Fruit fly (Drosophila melanogaster) whole organism, prepupa: ENCODE results near the gene CG13921.

Source experiments
- Blimp-1 ChIP-seq: fragments of 200-800 bp; sonication (Bioruptor generic); optimal IDR thresholded peaks from 3 replicates; lab custom pipeline; 2017; ENCODE audit warnings: missing biosample characterization, missing genetic modification characterization, mild to moderate bottlenecking, moderate library complexity, missing genetic modification reagents
- CG10669 ChIP-seq: fragments of 200-800 bp; sonication (Bioruptor generic); optimal IDR thresholded peaks from 3 replicates; lab custom pipeline; 2018; ENCODE audit warnings: missing biosample characterization, mild to moderate bottlenecking, missing genetic modification characterization, moderate library complexity
- CG11902 ChIP-seq: fragments of 200-800 bp; sonication (Bioruptor generic); optimal IDR thresholded peaks from 3 replicates; lab custom pipeline; 2016; ENCODE audit warnings: missing biosample characterization, missing genetic modification characterization
- CG15336 ChIP-seq: fragments of 200-800 bp; sonication (Bioruptor generic); IDR thresholded peaks from 2 replicates; pipeline ENCODE4 v1.3.6; 2022; ENCODE audit warnings: missing biosample characterization, missing genetic modification characterization
- CG1621 ChIP-seq: fragments of 200-800 bp; sonication (Bioruptor generic); optimal IDR thresholded peaks from 3 replicates; lab custom pipeline; 2018; ENCODE audit warnings: missing biosample characterization, mild to moderate bottlenecking, missing genetic modification characterization
- CG16779 ChIP-seq: fragments of 200-800 bp; sonication (Bioruptor generic); optimal IDR thresholded peaks from 3 replicates; lab custom pipeline; 2017; ENCODE audit warnings: missing biosample characterization, mild to moderate bottlenecking, missing genetic modification characterization
- CG3032 ChIP-seq: fragments of 200-800 bp; optimal IDR thresholded peaks from 2 replicates; lab custom pipeline; 2019; ENCODE audit warnings: missing biosample characterization, mild to moderate bottlenecking, missing genetic modification characterization, moderate library complexity
- CG31627 ChIP-seq: fragments of 200-800 bp; sonication (Bioruptor generic); optimal IDR thresholded peaks from 3 replicates; lab custom pipeline; 2016; ENCODE audit warnings: missing biosample characterization, missing genetic modification characterization
- CG32006 ChIP-seq: fragments of 200-800 bp; sonication (Bioruptor generic); optimal IDR thresholded peaks from 3 replicates; lab custom pipeline; 2017; ENCODE audit warnings: missing biosample characterization, mild to moderate bottlenecking, missing genetic modification characterization
- CG3919 ChIP-seq: fragments of 200-800 bp; sonication (Bioruptor generic); optimal IDR thresholded peaks from 3 replicates; lab custom pipeline; 2016; ENCODE audit warnings: missing biosample characterization, missing genetic modification characterization
- CG4318 ChIP-seq: fragments of 200-800 bp; sonication (Bioruptor generic); optimal IDR thresholded peaks from 3 replicates; lab custom pipeline; 2017; ENCODE audit warnings: missing biosample characterization, mild to moderate bottlenecking, missing genetic modification characterization
- CG6163 ChIP-seq: fragments of 200-800 bp; sonication (Bioruptor generic); IDR thresholded peaks from 3 replicates; pipeline ENCODE4 v1.3.6; 2022; ENCODE audit warnings: missing biosample characterization, missing genetic modification characterization
- CG6276 ChIP-seq: fragments of 200-800 bp; sonication (Bioruptor generic); optimal IDR thresholded peaks from 2 replicates; lab custom pipeline; 2017; ENCODE audit warnings: missing biosample characterization, mild to moderate bottlenecking, missing genetic modification characterization
- CG6808 ChIP-seq: fragments of 200-800 bp; sonication (Bioruptor generic); optimal IDR thresholded peaks from 3 replicates; lab custom pipeline; 2017; ENCODE audit warnings: missing biosample characterization, missing genetic modification characterization, mild to moderate bottlenecking, moderate library complexity, missing genetic modification reagents
- CG6854 ChIP-seq: fragments of 200-800 bp; sonication (Bioruptor generic); optimal IDR thresholded peaks from 2 replicates; lab custom pipeline; 2017; ENCODE audit warnings: missing biosample characterization, mild to moderate bottlenecking, missing genetic modification characterization
- CG8119 ChIP-seq: fragments of 200-800 bp; sonication (Bioruptor generic); IDR thresholded peaks from 3 replicates; pipeline ENCODE4 v1.3.6; 2022; ENCODE audit warnings: missing biosample characterization, missing genetic modification characterization
- Eip75B ChIP-seq: fragments of 200-800 bp; sonication (Bioruptor generic); optimal IDR thresholded peaks from 3 replicates; lab custom pipeline; 2016; ENCODE audit warnings: missing biosample characterization, missing genetic modification characterization
- Eip78C ChIP-seq: fragments of 200-800 bp; sonication (Bioruptor generic); peaks from one replicate; lab custom pipeline; 2016; ENCODE audit warnings: missing biosample characterization, missing genetic modification characterization
- Eip93F ChIP-seq: fragments of 200-800 bp; sonication (Bioruptor generic); optimal IDR thresholded peaks from 2 replicates; lab custom pipeline; 2016; ENCODE audit warnings: missing biosample characterization, mild to moderate bottlenecking, missing genetic modification characterization
- Hr38 ChIP-seq: sonication (Bioruptor generic); optimal IDR thresholded peaks from 2 replicates; lab custom pipeline; 2016; ENCODE audit warnings: missing biosample characterization, missing genetic modification characterization
- Hr4 ChIP-seq: fragments of 200-800 bp; sonication (Bioruptor generic); optimal IDR thresholded peaks from 3 replicates; lab custom pipeline; 2016; ENCODE audit warnings: missing biosample characterization, missing genetic modification characterization
- Lpt ChIP-seq: fragments of 200-800 bp; sonication (Bioruptor generic); optimal IDR thresholded peaks from 3 replicates; lab custom pipeline; 2016; ENCODE audit warnings: missing biosample characterization, missing genetic modification characterization
- Met ChIP-seq: fragments of 200-800 bp; sonication (Bioruptor generic); optimal IDR thresholded peaks from 3 replicates; lab custom pipeline; 2016; ENCODE audit warnings: missing biosample characterization, missing genetic modification characterization
- Sox102F ChIP-seq: fragments of 200-800 bp; sonication (Bioruptor generic); optimal IDR thresholded peaks from 2 replicates; lab custom pipeline; 2016; ENCODE audit warnings: missing biosample characterization, mild to moderate bottlenecking, missing genetic modification characterization
- Sox14 ChIP-seq: fragments of 200-800 bp; sonication (Bioruptor generic); optimal IDR thresholded peaks from 3 replicates; lab custom pipeline; 2016; ENCODE audit warnings: missing biosample characterization, missing genetic modification characterization
- achi ChIP-seq: fragments of 200-800 bp; sonication (Bioruptor generic); optimal IDR thresholded peaks from 3 replicates; lab custom pipeline; 2016; ENCODE audit warnings: missing biosample characterization, missing genetic modification characterization
- acj6 ChIP-seq: fragments of 200-800 bp; sonication (Bioruptor generic); optimal IDR thresholded peaks from 3 replicates; lab custom pipeline; 2016; ENCODE audit warnings: missing biosample characterization, missing genetic modification characterization
- dsx ChIP-seq: fragments of 200-800 bp; optimal IDR thresholded peaks from 3 replicates; lab custom pipeline; 2019; ENCODE audit warnings: missing biosample characterization, mild to moderate bottlenecking, missing genetic modification characterization, moderate library complexity; ENCODE audit not compliant: poor library complexity, severe bottlenecking
- fd59A ChIP-seq: fragments of 200-800 bp; sonication (Bioruptor generic); optimal IDR thresholded peaks from 2 replicates; lab custom pipeline; 2017; ENCODE audit warnings: missing biosample characterization, mild to moderate bottlenecking, missing genetic modification characterization, missing genetic modification reagents
- fd85E ChIP-seq: fragments of 200-800 bp; sonication (Bioruptor generic); optimal IDR thresholded peaks from 3 replicates; lab custom pipeline; 2016; ENCODE audit warnings: missing biosample characterization, missing genetic modification characterization
- fkh ChIP-seq: fragments of 200-800 bp; sonication (Bioruptor generic); optimal IDR thresholded peaks from 3 replicates; lab custom pipeline; 2017; ENCODE audit warnings: missing biosample characterization, mild to moderate bottlenecking, missing genetic modification characterization, moderate library complexity
- lz ChIP-seq: fragments of 200-800 bp; sonication (Bioruptor generic); optimal IDR thresholded peaks from 3 replicates; lab custom pipeline; 2016; ENCODE audit warnings: missing biosample characterization, missing genetic modification characterization
- pdm3 ChIP-seq: fragments of 200-800 bp; sonication (Bioruptor generic); optimal IDR thresholded peaks from 3 replicates; lab custom pipeline; 2016; ENCODE audit warnings: missing biosample characterization, missing genetic modification characterization
- salr ChIP-seq, 2 experiments: fragments of 200-800 bp; sonication (Bioruptor generic); optimal IDR thresholded peaks; 3 replicates each; lab custom pipeline; 2016 to 2018; ENCODE audit warnings: missing biosample characterization in 2 of 2, missing genetic modification characterization in 2 of 2, mild to moderate bottlenecking in 1 of 2
- spab ChIP-seq: fragments of 200-800 bp; sonication (Bioruptor generic); optimal IDR thresholded peaks from 2 replicates; lab custom pipeline; 2017; ENCODE audit warnings: missing biosample characterization, mild to moderate bottlenecking, missing genetic modification characterization, missing genetic modification reagents
- ss ChIP-seq, 2 experiments: fragments of 200-800 bp; sonication (Bioruptor generic); optimal IDR thresholded peaks; 2 replicates in 1 of 2; 3 replicates in 1 of 2; lab custom pipeline; 2017 to 2018; ENCODE audit warnings: mild to moderate bottlenecking in 2 of 2, missing biosample characterization in 2 of 2, missing genetic modification characterization in 2 of 2, moderate library complexity in 1 of 2
- svp ChIP-seq: fragments of 200-800 bp; sonication (Bioruptor generic); peaks from one replicate; lab custom pipeline; 2016; ENCODE audit warnings: missing biosample characterization, missing genetic modification characterization
- vri ChIP-seq: fragments of 200-800 bp; sonication (Bioruptor generic); optimal IDR thresholded peaks from 3 replicates; lab custom pipeline; 2016; ENCODE audit warnings: missing biosample characterization, mild to moderate bottlenecking, missing genetic modification characterization

Gene CG13921

DNA sequence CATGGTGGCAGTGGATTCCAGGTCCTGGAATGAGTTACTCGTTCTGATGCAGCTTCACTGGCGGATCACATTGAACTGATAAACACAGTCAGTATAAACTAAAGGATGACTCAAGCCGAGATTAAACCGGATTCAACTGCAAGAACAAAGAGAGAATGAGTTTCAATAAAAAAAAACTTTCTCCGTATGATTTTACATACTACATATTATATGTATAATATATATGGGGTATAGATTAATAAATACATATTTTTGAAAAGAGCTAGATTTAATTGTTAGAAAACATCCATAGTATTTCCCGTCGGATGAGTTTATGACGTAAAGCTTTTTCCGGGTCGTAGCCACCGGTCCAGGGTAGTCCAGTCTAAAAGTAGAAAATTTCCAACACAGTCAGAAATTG is 22.6 kb upstream of the CG13921 start, which contains the start of gene CG12035:
TSS of gene CG12035 (plus strand) at position 301 of the 400 bp plus-strand sequence.
- no peak for TF ChIP-seq CG15336 (GFP tag; lab: Robert Waterston, UW)
- TF ChIP-seq CG3919 (GFP tag; lab: Kevin White, UChicago): no peak
- no peak for TF ChIP-seq fd85E
- no peak for TF ChIP-seq CG6854 (GFP tag; lab: Kevin White, UChicago)
- no peak for TF ChIP-seq CG16779 (tag; lab: Kevin White, UChicago)
- no peak for TF ChIP-seq spab (GFP tag; lab: Kevin White, UChicago)
- TF ChIP-seq CG6276 (GFP tag; lab: Kevin White, UChicago): no peak
- no peak for TF ChIP-seq CG6163 (GFP tag; lab: Robert Waterston, UW)
- no peak for TF ChIP-seq fd59A (GFP tag; lab: Kevin White, UChicago)
- TF ChIP-seq Sox102F (GFP tag; lab: Kevin White, UChicago): no peak
- TF ChIP-seq, all 60 proteins: peak for 0

DNA sequence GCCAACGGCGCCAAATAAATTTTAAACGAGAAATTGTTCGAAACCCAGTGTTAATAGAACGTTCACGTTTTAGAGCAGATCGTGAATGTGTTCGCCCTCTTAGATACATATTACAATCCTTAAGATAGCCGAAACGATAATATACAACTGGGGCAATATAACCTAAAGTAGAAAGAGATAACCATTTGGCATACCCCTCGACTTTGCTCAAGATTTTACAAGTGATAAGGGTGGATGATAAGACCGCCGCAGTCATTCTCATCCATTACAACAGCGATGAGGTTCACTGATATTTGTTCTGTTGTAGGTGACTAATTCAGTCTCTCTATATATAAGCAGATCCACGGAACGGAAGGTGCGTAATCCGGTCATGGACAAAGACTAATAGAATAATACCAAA is 20.0 kb upstream of the CG13921 start:
- TF ChIP-seq vri (GFP tag; lab: Kevin White, UChicago) (peak; percentile 24), svp (GFP tag; lab: Kevin White, UChicago) (peak; percentile 76), Sox14 (GFP tag; lab: Kevin White, UChicago) (no peak), acj6 (GFP tag; lab: Kevin White, UChicago) (no peak)

dm6 chr3L:1727431-1727830 is 19.3 kb upstream of the CG13921 start:
- TF ChIP-seq CG4318 (GFP tag; lab: Kevin White, UChicago): no peak
- no peak for TF ChIP-seq CG3032 (tag; lab: Kevin White, UChicago)
- TF ChIP-seq CG6163 (GFP tag; lab: Robert Waterston, UW): no peak
- no peak for TF ChIP-seq Hr4 (GFP tag; lab: Kevin White, UChicago)
- TF ChIP-seq Met (GFP tag; lab: Kevin White, UChicago): no peak
- no peak for TF ChIP-seq Lpt (GFP tag; lab: Kevin White, UChicago)
- TF ChIP-seq CG31627: no peak
- TF ChIP-seq CG10669 (GFP tag; lab: Kevin White, UChicago): no peak
- TF ChIP-seq fd59A (GFP tag; lab: Kevin White, UChicago): no peak
- no peak for TF ChIP-seq CG8119
- no peak for TF ChIP-seq svp (GFP tag; lab: Kevin White, UChicago)
- no peak for TF ChIP-seq Eip93F (GFP tag; lab: Kevin White, UChicago)
- no peak for TF ChIP-seq Blimp-1 (GFP tag; lab: Kevin White, UChicago)
- TF ChIP-seq Eip75B (GFP tag; lab: Kevin White, UChicago): no peak
- TF ChIP-seq vri (GFP tag; lab: Kevin White, UChicago): no peak
- no peak for TF ChIP-seq salr (GFP tag; optimal IDR thresholded peaks at IDR 0.05; lab: Kevin White, UChicago)
- no peak for TF ChIP-seq fkh (GFP tag; lab: Kevin White, UChicago)
- TF ChIP-seq achi: no peak
- TF ChIP-seq CG3919 (GFP tag; lab: Kevin White, UChicago): no peak
- TF ChIP-seq, all 60 proteins: peak for 0

- TF ChIP-seq CG6854 (GFP tag; lab: Kevin White, UChicago): peak; percentile 34
- no peak for TF ChIP-seq CG3032 (tag; lab: Kevin White, UChicago)
Measured at dm6 chr3L:1729380-1730159, 17.1 kb upstream of the CG13921 start.

dm6 chr3L:1730160-1730595 is 16.5 kb upstream of the CG13921 start:
- TF ChIP-seq Blimp-1 (GFP tag; lab: Kevin White, UChicago): peak; percentile 96
- peak; percentile 33 for TF ChIP-seq dsx (GFP tag; lab: Kevin White, UChicago)
- no peak for TF ChIP-seq Sox102F (GFP tag; lab: Kevin White, UChicago)
- no peak for TF ChIP-seq Hr38 (GFP tag; lab: Kevin White, UChicago)
- TF ChIP-seq pdm3: no peak
- TF ChIP-seq ss (GFP tag; optimal IDR thresholded peaks at IDR 0.05; lab: Kevin White, UChicago): peak in 1 of 2 experiments; percentile 61
- TF ChIP-seq lz (GFP tag; lab: Kevin White, UChicago): no peak
- TF ChIP-seq CG6808 (GFP tag; lab: Kevin White, UChicago): peak; percentile 16
- TF ChIP-seq CG11902 (GFP tag; lab: Kevin White, UChicago): no peak
- TF ChIP-seq Hr4 (GFP tag; lab: Kevin White, UChicago): no peak
- TF ChIP-seq Met (GFP tag; lab: Kevin White, UChicago): no peak
- TF ChIP-seq CG1621 (tag; lab: Kevin White, UChicago): no peak
- TF ChIP-seq Eip78C (GFP tag; lab: Kevin White, UChicago): peak; percentile 25
- no peak for TF ChIP-seq CG32006 (GFP tag; lab: Kevin White, UChicago)
